Fruit fly (Drosophila melanogaster): Measurements from ENCODE around the gene fh.

Gene fh

dm6 chrX:9152127-9152598 lies 3.3 kb upstream of the fh start (continued):
- peak; percentile 29 for TF ChIP-seq her (GFP tag; optimal IDR thresholded peaks at IDR 0.05)
- no peak for TF ChIP-seq fd96Cb (tag; optimal IDR thresholded peaks at IDR 0.05)
- TF ChIP-seq CG6813 (GFP tag; optimal IDR thresholded peaks at IDR 0.05), result no peak
- TF ChIP-seq NK7.1 (GFP tag; optimal IDR thresholded peaks at IDR 0.05), result no peak
- TF ChIP-seq ssp (GFP tag; IDR thresholded peaks at IDR 0.05), result no peak

- TF ChIP-seq Med (GFP tag) (peak; percentile 20), hb (GFP tag; IDR thresholded peaks at IDR 0.05; ENCODE audit: partially characterized antibody) (peak; percentile 47; the same call in 2 of the 3 replicates), CG17802 (tag; optimal IDR thresholded peaks at IDR 0.05) (peak; percentile 2), Dref (GFP tag; IDR thresholded peaks at IDR 0.05) (peak; percentile 74), danr (GFP tag; IDR thresholded peaks at IDR 0.05) (no peak), CG10267 (tag; optimal IDR thresholded peaks at IDR 0.05) (peak; percentile 10), CG30431 (GFP tag; optimal IDR thresholded peaks at IDR 0.05) (no peak), CG3995 (GFP tag; optimal IDR thresholded peaks at IDR 0.05) (peak; percentile 20), BEAF-32 (GFP tag; optimal IDR thresholded peaks at IDR 0.05) (peak; percentile 73), MESR4 (GFP tag; optimal IDR thresholded peaks at IDR 0.05) (peak; percentile 55), inv (GFP tag; IDR thresholded peaks at IDR 0.05; ENCODE audit: partially characterized antibody) (peak; percentile 45; the same call in 1 of the 2 replicates), E2f2 (GFP tag; IDR thresholded peaks at IDR 0.05) (peak; percentile 56), CG14860 (GFP tag; IDR thresholded peaks at IDR 0.05; ENCODE audit: partially characterized antibody) (0 out of 3 replicates have a peak, but pooled peaks have one; percentile 36), Max (GFP tag; optimal IDR thresholded peaks at IDR 0.05) (no peak), bbx (GFP tag; IDR thresholded peaks at IDR 0.05; ENCODE audit: partially characterized antibody) (peak; percentile 75), chm (GFP tag; IDR thresholded peaks at IDR 0.05) (no peak), amos (GFP tag; IDR thresholded peaks at IDR 0.05; ENCODE audit: partially characterized antibody) (peak; percentile 73), CG2116 (GFP tag; optimal IDR thresholded peaks at IDR 0.05) (peak; percentile 52), CG9797 (GFP tag; optimal IDR thresholded peaks at IDR 0.05) (peak; percentile 70), CG1603 (tag; optimal IDR thresholded peaks at IDR 0.05) (peak; percentile 33), Sin3A (optimal IDR thresholded peaks at IDR 0.05) (peak; percentile 21), CG16813 (GFP tag; IDR thresholded peaks at IDR 0.05; ENCODE audit: partially characterized antibody) (peak; percentile 69), Dll (GFP tag; IDR thresholded peaks at IDR 0.05; ENCODE audit: partially characterized antibody) (peak; percentile 68), schlank (tag; optimal IDR thresholded peaks at IDR 0.05) (no peak), CG17359 (tag; optimal IDR thresholded peaks at IDR 0.05) (peak; percentile 17), CG18476 (GFP tag; optimal IDR thresholded peaks at IDR 0.05) (no peak), nmo (GFP tag; optimal IDR thresholded peaks at IDR 0.05) (peak; percentile 9), trem (tag; optimal IDR thresholded peaks at IDR 0.05) (peak; percentile 37), unpg (GFP tag; optimal IDR thresholded peaks at IDR 0.05) (no peak), CG7745 (tag; optimal IDR thresholded peaks at IDR 0.05) (no peak), chinmo (GFP tag; IDR thresholded peaks at IDR 0.05; ENCODE audit: partially characterized antibody) (peak; percentile 48; the same call in 1 of the 4 replicates), bowl (GFP tag; IDR thresholded peaks at IDR 0.05) (no peak), CG12659 (GFP tag; optimal IDR thresholded peaks at IDR 0.05) (peak; percentile 28), pzg (GFP tag; optimal IDR thresholded peaks at IDR 0.05) (peak; percentile 49), CG2129 (GFP tag; IDR thresholded peaks at IDR 0.05; ENCODE audit: partially characterized antibody) (0 out of 2 replicates have a peak, but pooled peaks have one; percentile 23), Sry-δ (GFP tag; optimal IDR thresholded peaks at IDR 0.05) (peak; percentile 73), ssp (GFP tag; IDR thresholded peaks at IDR 0.05) (peak; percentile 57), sqz (GFP tag; optimal IDR thresholded peaks at IDR 0.05) (peak; percentile 69), CG13287 (GFP tag; IDR thresholded peaks at IDR 0.05; ENCODE audit: partially characterized antibody) (peak; percentile 77), tna (GFP tag; IDR thresholded peaks at IDR 0.05; ENCODE audit: partially characterized antibody) (no peak), Dp (GFP tag; optimal IDR thresholded peaks at IDR 0.05) (peak; percentile 55), unc-4 (GFP tag; IDR thresholded peaks at IDR 0.05; ENCODE audit: partially characterized antibody) (peak; percentile 66)
Observed at dm6 chrX:9142224-9142802, 6.6 kb downstream of the fh start, which contains the start of gene CG7065. TSS of gene CG7065 (plus strand) at chrX:9142493.
